Worm (Caenorhabditis elegans) whole organism, young adult: ENCODE results near the gene Y57A10A.24.

ENCODE experiments used
- F10E7.11 ChIP-seq: sonication (generic microtip); optimal IDR thresholded peaks from 2 replicates; lab custom pipeline; 2017; ENCODE audit warnings: mild to moderate bottlenecking, missing genetic modification characterization, moderate library complexity, missing compliant biosample characterization
- F23B12.7 ChIP-seq: sonication (generic microtip); optimal IDR thresholded peaks from 2 replicates; lab custom pipeline; 2017; ENCODE audit warnings: missing genetic modification characterization, mild to moderate bottlenecking, missing compliant biosample characterization, antibody characterized with exemption, moderate library complexity; ENCODE audit not compliant: insufficient read depth
- F55B11.4 ChIP-seq: sonication (generic microtip); optimal IDR thresholded peaks from 2 replicates; lab custom pipeline; 2016; ENCODE audit warnings: missing compliant biosample characterization, missing genetic modification characterization, borderline replicate concordance; ENCODE audit not compliant: insufficient read depth
- F57A8.1 ChIP-seq: fragments of 200-800 bp; sonication (Bioruptor generic); optimal IDR thresholded peaks from 2 replicates; lab custom pipeline; 2018; ENCODE audit warnings: mild to moderate bottlenecking, missing genetic modification characterization, moderate library complexity, missing compliant biosample characterization
- F57C9.4 ChIP-seq: sonication (generic microtip); optimal IDR thresholded peaks from 2 replicates; lab custom pipeline; 2017; ENCODE audit warnings: mild to moderate bottlenecking, missing genetic modification characterization, missing compliant biosample characterization
- K11D2.4 ChIP-seq: fragments of 200-800 bp; sonication (Bioruptor generic); IDR thresholded peaks from 2 replicates; pipeline ENCODE4 v1.3.6; 2022; ENCODE audit warnings: missing genetic modification reagents, missing genetic modification characterization, missing compliant biosample characterization
- Y53G8AR.9 ChIP-seq: fragments of 200-800 bp; sonication (Bioruptor generic); conservative IDR thresholded peaks from 2 replicates; pipeline ENCODE4 v1.3.6; 2022; ENCODE audit warnings: missing genetic modification reagents, missing genetic modification characterization, missing compliant biosample characterization
- ama-1 ChIP-seq, 3 experiments: fragments of 150-350 bp in 1 of 3; sonication (generic microtip) in 2 of 3; optimal IDR thresholded peaks; 2 replicates each; lab custom pipeline; 2014 to 2018; ENCODE audit warnings: missing biosample characterization in 2 of 3, missing genetic modification characterization in 2 of 3, missing genetic modification reagents in 2 of 3
- athp-1 ChIP-seq: sonication (generic microtip); optimal IDR thresholded peaks from 2 replicates; lab custom pipeline; 2017; ENCODE audit warnings: mild to moderate bottlenecking, missing genetic modification characterization, missing compliant biosample characterization
- ccch-3 ChIP-seq: fragments of 200-800 bp; sonication (Bioruptor generic); optimal IDR thresholded peaks from 2 replicates; lab custom pipeline; 2018; ENCODE audit warnings: mild to moderate bottlenecking, missing genetic modification characterization, missing compliant biosample characterization
- ceh-27 ChIP-seq: fragments of 200-800 bp; sonication (Bioruptor generic); optimal IDR thresholded peaks from 2 replicates; lab custom pipeline; 2018; ENCODE audit warnings: mild to moderate bottlenecking, missing genetic modification characterization, moderate library complexity, missing compliant biosample characterization
- ceh-91 ChIP-seq: fragments of 200-800 bp; sonication (Bioruptor generic); IDR thresholded peaks from 2 replicates; pipeline ENCODE4 v1.3.6; 2022; ENCODE audit warnings: missing genetic modification reagents, missing genetic modification characterization, missing compliant biosample characterization
- chd-7 ChIP-seq: sonication (generic microtip); optimal IDR thresholded peaks from 2 replicates; lab custom pipeline; 2016; ENCODE audit warnings: mild to moderate bottlenecking, missing genetic modification characterization, moderate library complexity, missing compliant biosample characterization
- dox-1 ChIP-seq: fragments of 200-800 bp; sonication (Bioruptor generic); IDR thresholded peaks from 2 replicates; pipeline ENCODE4 v1.3.6; 2022; ENCODE audit warnings: missing genetic modification reagents, missing genetic modification characterization, missing compliant biosample characterization
- dpff-1 ChIP-seq: sonication (generic microtip); optimal IDR thresholded peaks from 2 replicates; lab custom pipeline; 2017; ENCODE audit warnings: mild to moderate bottlenecking, missing genetic modification characterization, missing compliant biosample characterization
- dpl-1 ChIP-seq: fragments of 150-350 bp; optimal IDR thresholded peaks from 2 replicates; lab custom pipeline; 2014; ENCODE audit warnings: missing biosample characterization, missing genetic modification reagents, missing genetic modification characterization
- egl-18 ChIP-seq: fragments of 200-800 bp; sonication (Bioruptor generic); IDR thresholded peaks from 2 replicates; pipeline ENCODE4 v1.3.6; 2022; ENCODE audit warnings: missing genetic modification reagents, missing genetic modification characterization, missing compliant biosample characterization
- gei-17 ChIP-seq: fragments of 200-800 bp; sonication (Bioruptor generic); optimal IDR thresholded peaks from 2 replicates; lab custom pipeline; 2018; ENCODE audit warnings: mild to moderate bottlenecking, missing genetic modification characterization, missing compliant biosample characterization
- him-1 ChIP-seq: sonication (generic microtip); optimal IDR thresholded peaks from 2 replicates; lab custom pipeline; 2016; ENCODE audit warnings: missing genotype, missing genetic modification reagents, missing genetic modification characterization, missing compliant biosample characterization
- hlh-12 ChIP-seq: sonication (generic microtip); optimal IDR thresholded peaks from 2 replicates; lab custom pipeline; 2016; ENCODE audit warnings: missing genetic modification characterization, missing compliant biosample characterization
- hmg-1.2 ChIP-seq: fragments of 200-800 bp; sonication (Bioruptor generic); IDR thresholded peaks from 2 replicates; pipeline ENCODE4 v1.3.6; 2022; ENCODE audit warnings: missing genetic modification reagents, missing genetic modification characterization, missing compliant biosample characterization
- hmg-20 ChIP-seq: fragments of 200-800 bp; sonication (Bioruptor generic); IDR thresholded peaks from 2 replicates; pipeline ENCODE4 v1.3.6; 2022; ENCODE audit warnings: missing genetic modification reagents, missing genetic modification characterization, missing compliant biosample characterization
- hrde-1 ChIP-seq: sonication (generic microtip); optimal IDR thresholded peaks from 2 replicates; lab custom pipeline; 2016; ENCODE audit warnings: missing genetic modification characterization, mild to moderate bottlenecking, missing compliant biosample characterization, moderate library complexity, missing genotype, missing genetic modification reagents, borderline replicate concordance
- let-607 ChIP-seq, 2 experiments: fragments of 200-800 bp in 1 of 2; sonication (Bioruptor generic) in 1 of 2; sonication (generic microtip) in 1 of 2; optimal IDR thresholded peaks; 2 replicates each; lab custom pipeline; 2016 to 2018; ENCODE audit warnings: mild to moderate bottlenecking in 2 of 2, missing compliant biosample characterization in 2 of 2, missing genetic modification characterization in 2 of 2, moderate library complexity in 2 of 2, missing genotype in 1 of 2
- madf-10 ChIP-seq: sonication (generic microtip); optimal IDR thresholded peaks from 2 replicates; lab custom pipeline; 2016; ENCODE audit warnings: mild to moderate bottlenecking, missing genetic modification characterization, missing compliant biosample characterization
- madf-6 ChIP-seq: fragments of 200-800 bp; sonication (Bioruptor generic); IDR thresholded peaks from 2 replicates; pipeline ENCODE4 v1.3.6; 2022; ENCODE audit warnings: missing genetic modification reagents, missing genetic modification characterization, missing compliant biosample characterization
- madf-8 ChIP-seq: fragments of 200-800 bp; sonication (Bioruptor generic); conservative IDR thresholded peaks from 2 replicates; pipeline ENCODE4 v1.3.6; 2022; ENCODE audit warnings: missing genetic modification reagents, missing genetic modification characterization, missing compliant biosample characterization
- mes-4 ChIP-seq: sonication (generic microtip); optimal IDR thresholded peaks from 2 replicates; lab custom pipeline; 2016; ENCODE audit warnings: missing genotype, missing genetic modification characterization, missing compliant biosample characterization
- nhr-179 ChIP-seq: sonication (generic microtip); optimal IDR thresholded peaks from 2 replicates; lab custom pipeline; 2016; ENCODE audit warnings: mild to moderate bottlenecking, missing genetic modification characterization, missing compliant biosample characterization
- rcor-1 ChIP-seq: fragments of 200-800 bp; sonication (Bioruptor generic); IDR thresholded peaks from 2 replicates; pipeline ENCODE4 v1.3.6; 2022; ENCODE audit warnings: missing genetic modification reagents, missing genetic modification characterization, missing compliant biosample characterization
- rec-8 ChIP-seq, 2 experiments: sonication (generic microtip); optimal IDR thresholded peaks; 2 replicates each; lab custom pipeline; 2016; ENCODE audit warnings: mild to moderate bottlenecking in 2 of 2, missing genetic modification characterization in 2 of 2, missing genetic modification reagents in 2 of 2, missing genotype in 2 of 2, missing biosample characterization in 1 of 2, missing compliant biosample characterization in 1 of 2, moderate library complexity in 1 of 2
- sdz-38 ChIP-seq: sonication (generic microtip); optimal IDR thresholded peaks from 2 replicates; lab custom pipeline; 2016; ENCODE audit warnings: missing genotype, missing genetic modification characterization, missing compliant biosample characterization
- sea-2 ChIP-seq: fragments of 200-800 bp; sonication (Bioruptor generic); IDR thresholded peaks from 2 replicates; pipeline ENCODE4 v1.3.6; 2022; ENCODE audit warnings: missing genetic modification characterization, missing compliant biosample characterization
- snpc-1.1 ChIP-seq: sonication (generic microtip); optimal IDR thresholded peaks from 2 replicates; lab custom pipeline; 2017; ENCODE audit warnings: missing genetic modification characterization, mild to moderate bottlenecking, missing compliant biosample characterization, antibody characterized with exemption, moderate library complexity, missing genotype, missing genetic modification reagents; ENCODE audit not compliant: insufficient read depth
- somi-1 ChIP-seq: fragments of 200-800 bp; sonication (Bioruptor generic); optimal IDR thresholded peaks from 2 replicates; lab custom pipeline; 2018; ENCODE audit warnings: mild to moderate bottlenecking, missing genetic modification characterization, missing compliant biosample characterization
- sptf-2 ChIP-seq: fragments of 200-800 bp; sonication (Bioruptor generic); optimal IDR thresholded peaks from 2 replicates; lab custom pipeline; 2018; ENCODE audit warnings: mild to moderate bottlenecking, missing genetic modification characterization, missing compliant biosample characterization
- unc-130 ChIP-seq: sonication (generic microtip); optimal IDR thresholded peaks from 2 replicates; lab custom pipeline; 2016; ENCODE audit warnings: missing genetic modification reagents, missing genetic modification characterization, missing compliant biosample characterization
- zim-3 ChIP-seq: sonication (generic microtip); optimal IDR thresholded peaks from 2 replicates; lab custom pipeline; 2017; ENCODE audit warnings: mild to moderate bottlenecking, missing genetic modification characterization, moderate library complexity, missing compliant biosample characterization

Gene Y57A10A.24

ce11 chrII:12204617-12205016 is 38.1 kb upstream of the Y57A10A.24 start:
- TF ChIP-seq ceh-91 = no peak
- TF ChIP-seq madf-6 (GFP tag; lab: Robert Waterston, UW) = no peak
- no peak for TF ChIP-seq nhr-179
- no peak for TF ChIP-seq him-1 (tag; lab: Kevin White, UChicago)
- no peak for TF ChIP-seq sea-2 (GFP tag; lab: Robert Waterston, UW)
- no peak for TF ChIP-seq chd-7
- TF ChIP-seq zim-3 (tag; lab: Kevin White, UChicago) = no peak
- TF ChIP-seq ceh-27 = no peak
- no peak for TF ChIP-seq dpff-1
- no peak for TF ChIP-seq F57C9.4 (tag; lab: Kevin White, UChicago)
- no peak for TF ChIP-seq F23B12.7 (tag; lab: Kevin White, UChicago)
- no peak for TF ChIP-seq F57A8.1 (GFP tag; lab: Kevin White, UChicago)

- TF ChIP-seq hmg-20 (GFP tag; lab: Robert Waterston, UW) (no peak), F55B11.4 (no peak), F23B12.7 (tag; lab: Kevin White, UChicago) (no peak), athp-1 (tag; lab: Kevin White, UChicago) (peak; percentile 37), dox-1 (GFP tag; lab: Robert Waterston, UW) (no peak), rcor-1 (GFP tag; lab: Robert Waterston, UW) (no peak), hlh-12 (tag; lab: Kevin White, UChicago) (no peak), hrde-1 (tag; lab: Kevin White, UChicago) (peak; percentile 28), ama-1 (optimal IDR thresholded peaks at IDR 0.05; lab: Kevin White, UChicago) (no peak), ama-1 (GFP tag; optimal IDR thresholded peaks at IDR 0.05; lab: Kevin White, UChicago) (peak in 1 of 2 experiments; percentile 10), madf-10 (tag; lab: Kevin White, UChicago) (no peak), snpc-1.1 (tag; lab: Kevin White, UChicago) (no peak), mes-4 (tag; lab: Kevin White, UChicago) (no peak), sdz-38 (tag; lab: Kevin White, UChicago) (no peak), let-607 (tag; optimal IDR thresholded peaks at IDR 0.05; lab: Kevin White, UChicago) (no peak), gei-17 (GFP tag; lab: Kevin White, UChicago) (no peak), Y53G8AR.9 (GFP tag; lab: Robert Waterston, UW) (0 out of 2 replicates have a peak, but pooled peaks have one; percentile 26), egl-18 (GFP tag; lab: Robert Waterston, UW) (no peak), sptf-2 (GFP tag; lab: Kevin White, UChicago) (no peak), madf-8 (GFP tag; lab: Robert Waterston, UW) (no peak), ccch-3 (GFP tag; lab: Kevin White, UChicago) (no peak), F10E7.11 (tag; lab: Kevin White, UChicago) (no peak), dpl-1 (GFP tag; lab: Kevin White, UChicago) (no peak), rec-8 (tag; optimal IDR thresholded peaks at IDR 0.05; lab: Kevin White, UChicago) (no peak), somi-1 (GFP tag; lab: Kevin White, UChicago) (no peak), unc-130 (GFP tag; lab: Kevin White, UChicago) (no peak), hmg-1.2 (no peak), K11D2.4 (GFP tag; lab: Robert Waterston, UW) (no peak)
Observed at ce11 chrII:12208741-12209140, 34.0 kb upstream of the Y57A10A.24 start.
